Worm (Caenorhabditis elegans) whole organism, L4/young adult: ENCODE data around the gene Y67H2A.2.

ENCODE experiments used
- dao-5 ChIP-seq: sonication (generic microtip); optimal IDR thresholded peaks from 2 replicates; lab custom pipeline; 2016; ENCODE audit warnings: missing genotype, missing genetic modification characterization, moderate library complexity, missing compliant biosample characterization
- him-1 ChIP-seq: sonication (generic microtip); optimal IDR thresholded peaks from 2 replicates; lab custom pipeline; 2016; ENCODE audit warnings: missing genotype, missing genetic modification reagents, missing genetic modification characterization, missing compliant biosample characterization

DNA sequence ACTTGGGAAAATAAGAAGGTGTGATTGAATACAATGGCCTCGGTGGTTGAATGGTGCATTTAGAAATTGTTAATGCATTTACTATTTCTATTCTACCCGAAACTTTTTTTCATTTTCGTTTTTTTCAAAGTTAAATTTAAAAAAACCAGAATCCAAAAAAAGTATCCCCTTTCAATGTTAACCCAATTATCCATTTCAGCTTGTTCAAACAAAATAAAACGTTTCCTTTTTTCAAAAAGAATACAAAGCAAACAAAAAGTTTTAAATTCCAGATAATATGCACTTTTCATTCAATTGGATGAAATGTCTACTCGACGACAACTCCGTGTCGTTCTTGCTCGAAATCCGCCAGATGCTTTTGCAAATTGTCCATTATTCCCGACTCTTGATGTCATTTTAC is 44.9 kb upstream of the Y67H2A.2 start, which contains the start of gene W02A2.5:
- TF ChIP-seq him-1 (tag; lab: Kevin White, UChicago) (no peak), dao-5 (tag; lab: Kevin White, UChicago) (no peak)
